Worm (Caenorhabditis elegans) whole organism, mixed stage, embryonic: ENCODE data around the gene C53D6.7.
A peak's percentile ranks its signal among the peaks of the same experiment; 100 is the strongest.

Experiments used
- M03D4.4 ChIP-seq: sonication (generic microtip); optimal IDR thresholded peaks from 2 replicates; lab custom pipeline; 2017; ENCODE audit warnings: mild to moderate bottlenecking, missing genetic modification characterization, missing compliant biosample characterization
- bed-3 ChIP-seq: fragments of 200-800 bp; sonication (Bioruptor generic); optimal IDR thresholded peaks from 3 replicates; lab custom pipeline; 2018; ENCODE audit warnings: mild to moderate bottlenecking, missing genetic modification characterization, moderate library complexity, missing compliant biosample characterization
- blmp-1 ChIP-seq: fragments of 150-350 bp; optimal IDR thresholded peaks from 2 replicates; lab custom pipeline; 2014; ENCODE audit warnings: missing biosample characterization, missing genetic modification characterization
- ceh-39 ChIP-seq: fragments of 150-350 bp; optimal IDR thresholded peaks from 2 replicates; lab custom pipeline; 2014; ENCODE audit warnings: missing biosample characterization, missing genetic modification characterization
- ceh-43 ChIP-seq: fragments of 200-800 bp; sonication (Bioruptor generic); optimal IDR thresholded peaks from 2 replicates; lab custom pipeline; 2018; ENCODE audit warnings: mild to moderate bottlenecking, missing genetic modification characterization, moderate library complexity, missing compliant biosample characterization
- ceh-83 ChIP-seq: fragments of 200-800 bp; sonication (Bioruptor generic); optimal IDR thresholded peaks from 2 replicates; lab custom pipeline; 2018; ENCODE audit warnings: mild to moderate bottlenecking, missing genetic modification characterization, missing compliant biosample characterization
- ces-1 ChIP-seq: fragments of 150-350 bp; optimal IDR thresholded peaks from 2 replicates; lab custom pipeline; 2014; ENCODE audit warnings: missing biosample characterization, missing genetic modification reagents, missing genetic modification characterization
- cnd-1 ChIP-seq: fragments of 200-800 bp; sonication (Bioruptor generic); optimal IDR thresholded peaks from 2 replicates; lab custom pipeline; 2018; ENCODE audit warnings: mild to moderate bottlenecking, missing genetic modification characterization, missing compliant biosample characterization
- drap-1 ChIP-seq: fragments of 200-800 bp; sonication (Bioruptor generic); optimal IDR thresholded peaks from 3 replicates; lab custom pipeline; 2018; ENCODE audit warnings: mild to moderate bottlenecking, missing genetic modification characterization, missing compliant biosample characterization
- elt-1 ChIP-seq: sonication (generic microtip); optimal IDR thresholded peaks from 2 replicates; lab custom pipeline; 2017; ENCODE audit warnings: missing genetic modification characterization, mild to moderate bottlenecking, missing compliant biosample characterization, antibody characterized with exemption, moderate library complexity, borderline replicate concordance; ENCODE audit not compliant: insufficient read depth
- elt-3 ChIP-seq: fragments of 150-350 bp; optimal IDR thresholded peaks from 2 replicates; lab custom pipeline; 2014; ENCODE audit warnings: missing biosample characterization, missing genetic modification characterization
- ham-2 ChIP-seq: fragments of 200-800 bp; sonication (Bioruptor generic); optimal IDR thresholded peaks from 2 replicates; lab custom pipeline; 2018; ENCODE audit warnings: mild to moderate bottlenecking, missing genetic modification characterization, missing compliant biosample characterization
- hlh-1 ChIP-seq: fragments of 150-350 bp; optimal IDR thresholded peaks from 2 replicates; lab custom pipeline; 2014; ENCODE audit warnings: missing biosample characterization, missing genetic modification reagents, missing genetic modification characterization
- lin-13 ChIP-seq: fragments of 150-350 bp; optimal IDR thresholded peaks from 2 replicates; lab custom pipeline; 2014; ENCODE audit warnings: missing biosample characterization, missing genetic modification characterization
- lin-32 ChIP-seq: fragments of 200-800 bp; sonication (Bioruptor generic); optimal IDR thresholded peaks from 2 replicates; lab custom pipeline; 2018; ENCODE audit warnings: mild to moderate bottlenecking, missing genetic modification characterization, missing compliant biosample characterization
- lsy-2 ChIP-seq: fragments of 150-350 bp; optimal IDR thresholded peaks from 2 replicates; lab custom pipeline; 2014; ENCODE audit warnings: missing biosample characterization, missing genetic modification characterization
- mab-5 ChIP-seq: fragments of 150-350 bp; optimal IDR thresholded peaks from 2 replicates; lab custom pipeline; 2014; ENCODE audit warnings: missing biosample characterization, missing genetic modification characterization
- mls-2 ChIP-seq: sonication (generic microtip); optimal IDR thresholded peaks from 2 replicates; lab custom pipeline; 2016; ENCODE audit warnings: mild to moderate bottlenecking, missing genetic modification characterization, moderate library complexity, missing compliant biosample characterization
- nhr-12 ChIP-seq: fragments of 150-350 bp; optimal IDR thresholded peaks from 2 replicates; lab custom pipeline; 2014; ENCODE audit warnings: missing biosample characterization, missing genetic modification characterization
- nhr-2 ChIP-seq: fragments of 150-350 bp; optimal IDR thresholded peaks from 2 replicates; lab custom pipeline; 2014; ENCODE audit warnings: missing biosample characterization, missing genetic modification characterization
- nhr-237 ChIP-seq: fragments of 150-350 bp; optimal IDR thresholded peaks from 2 replicates; lab custom pipeline; 2014; ENCODE audit warnings: missing biosample characterization, missing genetic modification characterization
- nhr-28 ChIP-seq: fragments of 150-350 bp; optimal IDR thresholded peaks from 2 replicates; lab custom pipeline; 2014; ENCODE audit warnings: missing biosample characterization, missing genetic modification characterization
- nhr-76 ChIP-seq: sonication (generic microtip); optimal IDR thresholded peaks from 2 replicates; lab custom pipeline; 2017; ENCODE audit warnings: missing biosample characterization, missing genetic modification characterization
- sptf-1 ChIP-seq: sonication (generic microtip); optimal IDR thresholded peaks from 2 replicates; lab custom pipeline; 2017; ENCODE audit warnings: mild to moderate bottlenecking, missing genetic modification characterization, moderate library complexity, missing compliant biosample characterization
- unc-39 ChIP-seq: fragments of 150-350 bp; optimal IDR thresholded peaks from 2 replicates; lab custom pipeline; 2014; ENCODE audit warnings: missing biosample characterization, missing genetic modification characterization
- zip-8 ChIP-seq: fragments of 150-350 bp; optimal IDR thresholded peaks from 2 replicates; lab custom pipeline; 2014; ENCODE audit warnings: missing biosample characterization, missing genetic modification characterization
- ztf-11 ChIP-seq: fragments of 150-350 bp; optimal IDR thresholded peaks from 2 replicates; lab custom pipeline; 2014; ENCODE audit warnings: missing biosample characterization, missing genetic modification characterization

C53D6.7 gene

ce11 chrIV:9069703-9070102, 32.7 kb upstream of the C53D6.7 start, which contains the start of gene nhr-11:
TSS of gene nhr-11 (plus strand) at chrIV:9070003.
- TF ChIP-seq nhr-12 (tag; lab: Kevin White, UChicago), result no peak
- no peak for TF ChIP-seq mab-5
- TF ChIP-seq ceh-83 (GFP tag; lab: Kevin White, UChicago), result no peak
- no peak for TF ChIP-seq ham-2 (GFP tag; lab: Kevin White, UChicago)
- TF ChIP-seq nhr-76 (tag; lab: Kevin White, UChicago), result no peak
- TF ChIP-seq lin-32, result no peak
- no peak for TF ChIP-seq cnd-1 (tag; lab: Kevin White, UChicago)

- peak; percentile 58 for TF ChIP-seq zip-8
- TF ChIP-seq, all 35 proteins: peak for 1; not testable (repeated sequence) for 34
Observed at ce11 chrIV:9067277-9068197, 30.6 kb upstream of the C53D6.7 start.

ce11 chrIV:9063518-9063917, 26.6 kb upstream of the C53D6.7 start:
- TF ChIP-seq nhr-2 (tag; lab: Kevin White, UChicago), result no peak
- TF ChIP-seq lin-32, result no peak
- no peak for TF ChIP-seq drap-1 (GFP tag; lab: Kevin White, UChicago)
- TF ChIP-seq ceh-43, result no peak

- TF ChIP-seq ham-2 (GFP tag; lab: Kevin White, UChicago) (no peak), unc-39 (tag; lab: Kevin White, UChicago) (no peak), nhr-12 (tag; lab: Kevin White, UChicago) (no peak)
Observed at ce11 chrIV:9053403-9053802, 16.4 kb upstream of the C53D6.7 start.

- no peak for TF ChIP-seq elt-1 (tag; lab: Kevin White, UChicago)
- no peak for TF ChIP-seq elt-3 (tag; lab: Kevin White, UChicago)
- TF ChIP-seq bed-3 (GFP tag; lab: Kevin White, UChicago), result no peak
- no peak for TF ChIP-seq zip-8
- no peak for TF ChIP-seq ces-1 (GFP tag; lab: Kevin White, UChicago)
- TF ChIP-seq nhr-2 (tag; lab: Kevin White, UChicago), result no peak
Observed at ce11 chrIV:9051510-9052175, 14.7 kb upstream of the C53D6.7 start.

- TF ChIP-seq elt-1 (tag; lab: Kevin White, UChicago) (no peak), mls-2 (no peak), nhr-12 (tag; lab: Kevin White, UChicago) (no peak), lin-13 (tag; lab: Kevin White, UChicago) (no peak), elt-3 (tag; lab: Kevin White, UChicago) (no peak), unc-39 (tag; lab: Kevin White, UChicago) (no peak), ztf-11 (tag; lab: Kevin White, UChicago) (no peak), hlh-1 (no peak)
Observed at ce11 chrIV:9051036-9051435, 14.1 kb upstream of the C53D6.7 start.

ce11 chrIV:9045252-9045651, 8.3 kb upstream of the C53D6.7 start, which contains the start of gene Y73F4A.1:
TSS of gene Y73F4A.1 (minus strand) at chrIV:9045352.
- TF ChIP-seq lsy-2 (tag; lab: Kevin White, UChicago) (no peak), sptf-1 (tag; lab: Kevin White, UChicago) (no peak), ceh-39 (tag; lab: Kevin White, UChicago) (no peak), cnd-1 (tag; lab: Kevin White, UChicago) (no peak), nhr-28 (no peak), blmp-1 (tag; lab: Kevin White, UChicago) (no peak), mab-5 (no peak), nhr-237 (no peak), nhr-12 (tag; lab: Kevin White, UChicago) (no peak), mls-2 (no peak), ceh-83 (GFP tag; lab: Kevin White, UChicago) (no peak), ztf-11 (tag; lab: Kevin White, UChicago) (no peak), nhr-2 (tag; lab: Kevin White, UChicago) (no peak), elt-1 (tag; lab: Kevin White, UChicago) (no peak), M03D4.4 (tag; lab: Kevin White, UChicago) (no peak)
- TF ChIP-seq, all 35 proteins: peak for 0
